Worm (Caenorhabditis elegans) whole organism, L4 larva: Measurements from ENCODE around the gene lgc-48.

Source experiments
- D1046.2 ChIP-seq: fragments of 200-800 bp; sonication (Bioruptor generic); IDR thresholded peaks from 2 replicates; pipeline ENCODE4 v1.3.6; 2022; ENCODE audit warnings: missing genetic modification characterization, missing compliant biosample characterization
- F26F4.8 ChIP-seq: fragments of 200-800 bp; sonication (Bioruptor generic); conservative IDR thresholded peaks from 2 replicates; pipeline ENCODE4 v1.3.6; 2022; ENCODE audit warnings: missing genetic modification characterization, missing compliant biosample characterization
- F37D6.2 ChIP-seq: sonication (generic microtip); optimal IDR thresholded peaks from 2 replicates; lab custom pipeline; 2016; ENCODE audit warnings: mild to moderate bottlenecking, missing genetic modification characterization, missing compliant biosample characterization
- F44E2.7 ChIP-seq: fragments of 200-800 bp; sonication (Bioruptor generic); IDR thresholded peaks from 2 replicates; pipeline ENCODE4 v2.1.2; 2022; ENCODE audit warnings: missing genetic modification characterization, missing compliant biosample characterization
- T20F7.1 ChIP-seq: fragments of 200-800 bp; sonication (Bioruptor generic); optimal IDR thresholded peaks from 2 replicates; lab custom pipeline; 2018; ENCODE audit warnings: mild to moderate bottlenecking, missing genetic modification characterization, missing compliant biosample characterization
- T26A8.4 ChIP-seq: fragments of 200-800 bp; sonication (Bioruptor generic); IDR thresholded peaks from 2 replicates; pipeline ENCODE4 v1.3.6; 2022; ENCODE audit warnings: missing genetic modification characterization, missing compliant biosample characterization
- ZK546.5 ChIP-seq, 2 experiments: sonication (generic microtip); optimal IDR thresholded peaks; 2 replicates each; lab custom pipeline; 2017; ENCODE audit warnings: missing biosample characterization in 2 of 2, missing genetic modification characterization in 2 of 2
- ama-1 ChIP-seq: fragments of 150-350 bp; optimal IDR thresholded peaks from 2 replicates; lab custom pipeline; 2014; ENCODE audit warnings: inconsistent platforms, mixed read lengths
- ceh-28 ChIP-seq: fragments of 150-350 bp; optimal IDR thresholded peaks from 2 replicates; lab custom pipeline; 2014; ENCODE audit warnings: missing biosample characterization, missing genetic modification reagents, missing genetic modification characterization
- daf-12 ChIP-seq: fragments of 150-350 bp; optimal IDR thresholded peaks from 2 replicates; lab custom pipeline; 2014; ENCODE audit warnings: missing biosample characterization, missing genetic modification reagents, missing genetic modification characterization
- daf-16 ChIP-seq, 3 experiments: sonication (generic microtip); optimal IDR thresholded peaks; 2 replicates each; lab custom pipeline; 2016 to 2017; ENCODE audit warnings: missing genetic modification characterization in 3 of 3, missing genetic modification reagents in 3 of 3, mild to moderate bottlenecking in 2 of 3, missing compliant biosample characterization in 2 of 3, missing biosample characterization in 1 of 3, moderate library complexity in 1 of 3
- dmd-6 ChIP-seq: fragments of 200-800 bp; sonication (Bioruptor generic); IDR thresholded peaks from 2 replicates; pipeline ENCODE4 v1.3.6; 2022; ENCODE audit warnings: missing genetic modification reagents, missing genetic modification characterization, missing compliant biosample characterization
- dmd-8 ChIP-seq: fragments of 200-800 bp; sonication (Bioruptor generic); IDR thresholded peaks from 2 replicates; pipeline ENCODE4 v1.3.6; 2022; ENCODE audit warnings: missing genetic modification characterization, missing compliant biosample characterization
- dmd-9 ChIP-seq: fragments of 200-800 bp; sonication (Bioruptor generic); IDR thresholded peaks from 2 replicates; pipeline ENCODE4 v1.3.6; 2022; ENCODE audit warnings: missing genetic modification reagents, missing genetic modification characterization, missing compliant biosample characterization
- dpl-1 ChIP-seq: fragments of 150-350 bp; optimal IDR thresholded peaks from 2 replicates; lab custom pipeline; 2014; ENCODE audit warnings: missing biosample characterization, missing genetic modification reagents, missing genetic modification characterization
- duxl-1 ChIP-seq: sonication (generic microtip); optimal IDR thresholded peaks from 2 replicates; lab custom pipeline; 2016; ENCODE audit warnings: mild to moderate bottlenecking, missing genetic modification characterization, moderate library complexity, missing compliant biosample characterization; ENCODE audit not compliant: poor library complexity
- dve-1 ChIP-seq: sonication (generic microtip); optimal IDR thresholded peaks from 2 replicates; lab custom pipeline; 2017; ENCODE audit warnings: antibody characterized with exemption, mild to moderate bottlenecking, missing genetic modification characterization, missing compliant biosample characterization; ENCODE audit not compliant: insufficient read depth
- fkh-10 ChIP-seq: fragments of 150-350 bp; optimal IDR thresholded peaks from 2 replicates; lab custom pipeline; 2014; ENCODE audit warnings: missing biosample characterization, missing genetic modification reagents, missing genetic modification characterization
- hlh-11 ChIP-seq: fragments of 200-800 bp; sonication (Bioruptor generic); optimal IDR thresholded peaks from 2 replicates; lab custom pipeline; 2018; ENCODE audit warnings: mild to moderate bottlenecking, missing genetic modification characterization, missing compliant biosample characterization
- hlh-30 ChIP-seq: sonication (generic microtip); optimal IDR thresholded peaks from 2 replicates; lab custom pipeline; 2017; ENCODE audit warnings: antibody characterized with exemption, mild to moderate bottlenecking, missing genetic modification characterization, missing compliant biosample characterization; ENCODE audit not compliant: insufficient read depth
- lin-1 ChIP-seq: fragments of 200-800 bp; sonication (Bioruptor generic); IDR thresholded peaks from 2 replicates; pipeline ENCODE4 v1.3.6; 2022; ENCODE audit warnings: missing genetic modification reagents, missing genetic modification characterization, missing compliant biosample characterization
- lin-13 ChIP-seq: fragments of 150-350 bp; optimal IDR thresholded peaks from 2 replicates; lab custom pipeline; 2014; ENCODE audit warnings: missing biosample characterization, missing genetic modification reagents, missing genetic modification characterization
- lin-15B ChIP-seq: fragments of 150-350 bp; sonication (generic microtip); optimal IDR thresholded peaks from 3 replicates; lab custom pipeline; 2014; ENCODE audit warnings: missing biosample characterization, missing genetic modification characterization
- lin-38 ChIP-seq: fragments of 200-800 bp; sonication (Bioruptor generic); IDR thresholded peaks from 2 replicates; pipeline ENCODE4 v1.3.6; 2022; ENCODE audit warnings: missing genetic modification reagents, missing genetic modification characterization, missing compliant biosample characterization
- lsy-2 ChIP-seq, 2 experiments: fragments of 150-350 bp in 1 of 2; sonication (generic microtip) in 1 of 2; optimal IDR thresholded peaks; 2 replicates each; lab custom pipeline; 2014 to 2017; ENCODE audit warnings: missing biosample characterization in 2 of 2, missing genetic modification characterization in 2 of 2
- madf-5 ChIP-seq, 2 experiments: fragments of 200-800 bp; sonication (Bioruptor generic); IDR thresholded peaks; 2 replicates each; pipeline ENCODE4 v1.3.6; 2022; ENCODE audit warnings: missing compliant biosample characterization in 2 of 2, missing genetic modification characterization in 2 of 2
- madf-9 ChIP-seq: fragments of 200-800 bp; sonication (Bioruptor generic); conservative IDR thresholded peaks from 2 replicates; pipeline ENCODE4 v1.3.6; 2022; ENCODE audit warnings: missing genetic modification reagents, missing genetic modification characterization, missing compliant biosample characterization
- mdl-1 ChIP-seq, 2 experiments: fragments of 150-350 bp in 1 of 2; sonication (generic microtip) in 1 of 2; optimal IDR thresholded peaks; 2 replicates each; lab custom pipeline; 2014 to 2017; ENCODE audit warnings: missing biosample characterization in 2 of 2, missing genetic modification characterization in 2 of 2
- mep-1 ChIP-seq: fragments of 150-350 bp; sonication (generic microtip); optimal IDR thresholded peaks from 3 replicates; lab custom pipeline; 2014; ENCODE audit warnings: missing biosample characterization, missing genetic modification characterization
- mes-2 ChIP-seq: sonication (generic microtip); optimal IDR thresholded peaks from 2 replicates; lab custom pipeline; 2016; ENCODE audit warnings: missing genotype, mild to moderate bottlenecking, missing genetic modification characterization, missing compliant biosample characterization; ENCODE audit not compliant: poor library complexity, severe bottlenecking
- nhr-10 ChIP-seq: fragments of 150-350 bp; optimal IDR thresholded peaks from 2 replicates; lab custom pipeline; 2014; ENCODE audit warnings: missing biosample characterization, missing genetic modification characterization
- nhr-102 ChIP-seq: sonication (generic microtip); optimal IDR thresholded peaks from 2 replicates; lab custom pipeline; 2016; ENCODE audit warnings: mild to moderate bottlenecking, missing genetic modification characterization, moderate library complexity, missing compliant biosample characterization
- nhr-237 ChIP-seq: sonication (generic microtip); optimal IDR thresholded peaks from 2 replicates; lab custom pipeline; 2017; ENCODE audit warnings: missing biosample characterization, missing genetic modification characterization
- nhr-25 ChIP-seq: sonication (generic microtip); optimal IDR thresholded peaks from 2 replicates; lab custom pipeline; 2017; ENCODE audit warnings: missing genetic modification characterization, mild to moderate bottlenecking, missing compliant biosample characterization, antibody characterized with exemption, moderate library complexity, borderline replicate concordance; ENCODE audit not compliant: insufficient read depth
- nhr-28 ChIP-seq: fragments of 150-350 bp; optimal IDR thresholded peaks from 2 replicates; lab custom pipeline; 2014; ENCODE audit warnings: missing biosample characterization, missing genetic modification characterization
- nhr-41 ChIP-seq: fragments of 200-800 bp; sonication (Bioruptor generic); IDR thresholded peaks from 2 replicates; pipeline ENCODE4 v1.3.6; 2022; ENCODE audit warnings: missing genetic modification reagents, missing genetic modification characterization, missing compliant biosample characterization
- nhr-48 ChIP-seq: sonication (generic microtip); optimal IDR thresholded peaks from 2 replicates; lab custom pipeline; 2016; ENCODE audit warnings: mild to moderate bottlenecking, missing genetic modification characterization, missing compliant biosample characterization
- nhr-6 ChIP-seq: fragments of 150-350 bp; optimal IDR thresholded peaks from 2 replicates; lab custom pipeline; 2014; ENCODE audit warnings: missing biosample characterization, missing genetic modification characterization
- nhr-77 ChIP-seq: fragments of 150-350 bp; optimal IDR thresholded peaks from 2 replicates; lab custom pipeline; 2014; ENCODE audit warnings: missing biosample characterization, missing genetic modification characterization
- pha-4 ChIP-seq, 2 experiments: fragments of 150-350 bp in 1 of 2; fragments of 200-800 bp in 1 of 2; sonication (Bioruptor generic) in 1 of 2; IDR thresholded peaks in 1 of 2; optimal IDR thresholded peaks in 1 of 2; 2 replicates each; pipeline versions ENCODE4 v1.3.6 to Lab custom; 2014 to 2022; ENCODE audit warnings: missing genetic modification characterization in 2 of 2, missing genetic modification reagents in 2 of 2, missing biosample characterization in 1 of 2, missing compliant biosample characterization in 1 of 2
- pqm-1 ChIP-seq: sonication (generic microtip); optimal IDR thresholded peaks from 2 replicates; lab custom pipeline; 2017; ENCODE audit warnings: missing biosample characterization, missing genetic modification characterization
- rbr-2 ChIP-seq: sonication (generic microtip); optimal IDR thresholded peaks from 2 replicates; lab custom pipeline; 2016; ENCODE audit warnings: missing genotype, missing genetic modification characterization, missing compliant biosample characterization
- saeg-2 ChIP-seq: fragments of 200-800 bp; sonication (Bioruptor generic); IDR thresholded peaks from 2 replicates; pipeline ENCODE4 v1.3.6; 2022; ENCODE audit warnings: missing genetic modification reagents, missing genetic modification characterization, missing compliant biosample characterization
- sdz-12 ChIP-seq: fragments of 200-800 bp; sonication (Bioruptor generic); optimal IDR thresholded peaks from 2 replicates; lab custom pipeline; 2018; ENCODE audit warnings: mild to moderate bottlenecking, missing genetic modification characterization, missing compliant biosample characterization
- tag-97 ChIP-seq: fragments of 200-800 bp; sonication (Bioruptor generic); IDR thresholded peaks from 2 replicates; pipeline ENCODE4 v1.3.6; 2022; ENCODE audit warnings: missing genetic modification characterization, missing compliant biosample characterization
- vab-7 ChIP-seq: fragments of 200-800 bp; sonication (Bioruptor generic); IDR thresholded peaks from 2 replicates; pipeline ENCODE4 v1.3.6; 2022; ENCODE audit warnings: missing genetic modification reagents, missing genetic modification characterization, missing compliant biosample characterization
- zip-11 ChIP-seq: fragments of 200-800 bp; sonication (Bioruptor generic); IDR thresholded peaks from 2 replicates; pipeline ENCODE4 v1.3.6; 2022; ENCODE audit warnings: missing genetic modification characterization, missing compliant biosample characterization
- ztf-7 ChIP-seq: fragments of 150-350 bp; optimal IDR thresholded peaks from 2 replicates; lab custom pipeline; 2014; ENCODE audit warnings: missing biosample characterization, missing genetic modification characterization

lgc-48 gene

ce11 chrV:13372821-13373220 is 32.8 kb downstream of the lgc-48 start (continued):
- TF ChIP-seq F26F4.8 (GFP tag; lab: Robert Waterston, UW) (no peak), mes-2 (no peak), sdz-12 (GFP tag; lab: Kevin White, UChicago) (no peak), nhr-25 (tag; lab: Kevin White, UChicago) (no peak), nhr-237 (tag; lab: Kevin White, UChicago) (no peak), dpl-1 (GFP tag; lab: Kevin White, UChicago) (no peak), zip-11 (GFP tag; lab: Robert Waterston, UW) (no peak)

- TF ChIP-seq nhr-77 (tag; lab: Kevin White, UChicago) (peak; percentile 70), dmd-6 (peak; percentile 81), vab-7 (GFP tag; lab: Robert Waterston, UW) (no peak), lin-15B (tag; lab: Kevin White, UChicago) (no peak), daf-16 (GFP tag; optimal IDR thresholded peaks at IDR 0.05; lab: Kevin White, UChicago) (peak in 1 of 2 experiments; percentile 34), daf-16 (tag; optimal IDR thresholded peaks at IDR 0.05; lab: Kevin White, UChicago) (peak; percentile 99), F37D6.2 (tag; lab: Kevin White, UChicago) (no peak), daf-12 (tag; lab: Kevin White, UChicago) (no peak), dmd-9 (GFP tag; lab: Robert Waterston, UW) (no peak), rbr-2 (no peak), ZK546.5 (tag; optimal IDR thresholded peaks at IDR 0.05; lab: Kevin White, UChicago) (no peak), zip-11 (GFP tag; lab: Robert Waterston, UW) (no peak), F44E2.7 (GFP tag; lab: Robert Waterston, UW) (no peak), T20F7.1 (GFP tag; lab: Kevin White, UChicago) (peak; percentile 3), hlh-30 (peak; percentile 74), dpl-1 (GFP tag; lab: Kevin White, UChicago) (no peak), hlh-11 (tag; lab: Kevin White, UChicago) (peak; percentile 88), lin-13 (GFP tag; lab: Kevin White, UChicago) (no peak), dmd-8 (GFP tag; lab: Robert Waterston, UW) (no peak), mep-1 (tag; lab: Kevin White, UChicago) (peak; percentile 65), lin-38 (GFP tag; lab: Robert Waterston, UW) (no peak), duxl-1 (no peak), madf-9 (GFP tag; lab: Robert Waterston, UW) (no peak), nhr-6 (peak; percentile 97), nhr-48 (tag; lab: Kevin White, UChicago) (peak; percentile 57), ama-1 (lab: Kevin White, UChicago) (peak; percentile 5), D1046.2 (GFP tag; lab: Robert Waterston, UW) (no peak), nhr-10 (tag; lab: Kevin White, UChicago) (peak; percentile 70), dve-1 (peak; percentile 95), T26A8.4 (GFP tag; lab: Robert Waterston, UW) (no peak), pha-4 (GFP tag; IDR thresholded peaks at IDR 0.05; lab: Robert Waterston, UW) (no peak), pha-4 (tag; optimal IDR thresholded peaks at IDR 0.05; lab: Kevin White, UChicago) (no peak), lsy-2 (tag; optimal IDR thresholded peaks at IDR 0.05; lab: Kevin White, UChicago) (peak in 1 of 2 experiments; percentile 26), nhr-28 (tag; lab: Kevin White, UChicago) (peak; percentile 91), ztf-7 (no peak), nhr-237 (tag; lab: Kevin White, UChicago) (no peak), tag-97 (no peak), nhr-102 (tag; lab: Kevin White, UChicago) (peak; percentile 50), madf-5 (GFP tag; IDR thresholded peaks at IDR 0.05; lab: Robert Waterston, UW) (no peak), lin-1 (GFP tag; lab: Robert Waterston, UW) (peak; percentile 76; the same call in 1 of the 2 replicates), F26F4.8 (GFP tag; lab: Robert Waterston, UW) (no peak), ceh-28 (tag; lab: Kevin White, UChicago) (no peak), pqm-1 (tag; lab: Kevin White, UChicago) (peak; percentile 89), fkh-10 (GFP tag; lab: Kevin White, UChicago) (no peak), saeg-2 (no peak), mdl-1 (tag; optimal IDR thresholded peaks at IDR 0.05; lab: Kevin White, UChicago) (peak in 1 of 2 experiments; percentile 47), nhr-41 (peak; percentile 70; the same call in 1 of the 2 replicates)
Observed at ce11 chrV:13373643-13374042, 33.6 kb downstream of the lgc-48 start.
